Fruit fly (Drosophila melanogaster) S2 (cell line): ENCODE results near the gene rtp.

ENCODE experiments used
- CG8478 ChIP-seq: fragments of >200 bp; optimal IDR thresholded peaks from 2 replicates; lab custom pipeline; 2018
- CTCF ChIP-seq, 2 experiments: fragments of >200 bp; optimal IDR thresholded peaks; 2 replicates each; lab custom pipeline; 2018

rtp gene

dm6 chr3R:5207277-5208114 is 29.6 kb downstream of the rtp start:
- no peak for TF ChIP-seq CTCF (optimal IDR thresholded peaks at IDR 0.05; lab: Kevin White, UChicago)
- TF ChIP-seq CG8478: no peak

- no peak for TF ChIP-seq CTCF (optimal IDR thresholded peaks at IDR 0.05; lab: Kevin White, UChicago)
- no peak for TF ChIP-seq CG8478
Observed at dm6 chr3R:5205319-5206033, 31.6 kb downstream of the rtp start.

- no peak for TF ChIP-seq CTCF (optimal IDR thresholded peaks at IDR 0.05; lab: Kevin White, UChicago)
- no peak for TF ChIP-seq CG8478
Observed at dm6 chr3R:5203796-5204195, 33.3 kb downstream of the rtp start.

dm6 chr3R:5199581-5199980 is 37.5 kb downstream of the rtp start:
- no peak for TF ChIP-seq CTCF (optimal IDR thresholded peaks at IDR 0.05; lab: Kevin White, UChicago)
- no peak for TF ChIP-seq CG8478

- TF ChIP-seq CTCF (optimal IDR thresholded peaks at IDR 0.05; lab: Kevin White, UChicago) (no peak), CG8478 (no peak)
Observed at dm6 chr3R:5198302-5198701, 38.8 kb downstream of the rtp start.

- no peak for TF ChIP-seq CG8478
- TF ChIP-seq CTCF (optimal IDR thresholded peaks at IDR 0.05; lab: Kevin White, UChicago): no peak
Observed at dm6 chr3R:5193271-5193670, 43.8 kb downstream of the rtp start.

- TF ChIP-seq CG8478 (no peak), CTCF (optimal IDR thresholded peaks at IDR 0.05; lab: Kevin White, UChicago) (no peak)
Observed at dm6 chr3R:5187806-5188205, 49.3 kb downstream of the rtp start.
